Worm (Caenorhabditis elegans): ENCODE measurements around the gene nhr-248.

Gene nhr-248

DNA sequence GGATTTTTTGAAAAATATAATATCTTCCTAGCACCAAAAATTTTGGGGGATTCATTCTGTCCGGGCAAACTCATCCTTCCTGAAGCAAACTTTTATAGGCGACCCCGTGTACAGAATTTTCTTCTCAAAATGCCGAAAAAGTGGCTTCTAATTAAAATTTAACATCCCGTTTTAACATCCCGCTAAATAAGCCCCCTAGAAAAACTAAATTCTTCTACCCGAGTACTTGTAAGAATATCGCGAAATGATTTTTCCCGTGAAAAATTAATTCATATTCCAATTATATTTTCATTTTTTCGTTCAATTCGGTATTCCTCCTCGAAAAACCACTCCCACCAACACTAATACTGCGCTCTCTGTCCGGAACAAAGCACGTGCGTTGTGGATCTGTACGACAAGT lies 35.6 kb downstream of the nhr-248 start, which contains the start of gene T05E12.8:
Gene T05E12.8 (plus strand): TSS at position 301 of the 400 bp plus-strand sequence.
- TF ChIP-seq ceh-43 (GFP tag; optimal IDR thresholded peaks at IDR 0.05): no peak
- no peak for TF ChIP-seq lin-13 (tag; optimal IDR thresholded peaks at IDR 0.05)
- TF ChIP-seq unc-62 (GFP tag; optimal IDR thresholded peaks at IDR 0.05): no peak
- TF ChIP-seq ceh-83 (GFP tag; optimal IDR thresholded peaks at IDR 0.05): no peak
- no peak for TF ChIP-seq hlh-1 (tag; optimal IDR thresholded peaks at IDR 0.05)
- no peak for TF ChIP-seq bed-3 (GFP tag; optimal IDR thresholded peaks at IDR 0.05)
- no peak for TF ChIP-seq flh-1 (GFP tag; optimal IDR thresholded peaks at IDR 0.05)
- TF ChIP-seq nhr-12 (tag; optimal IDR thresholded peaks at IDR 0.05): no peak
- no peak for TF ChIP-seq pha-4 (tag; optimal IDR thresholded peaks at IDR 0.05)
- TF ChIP-seq snpc-4 (tag; optimal IDR thresholded peaks at IDR 0.05): no peak
- no peak for TF ChIP-seq ztf-11 (tag; optimal IDR thresholded peaks at IDR 0.05)
- TF ChIP-seq elt-3 (tag; optimal IDR thresholded peaks at IDR 0.05): no peak
- TF ChIP-seq mep-1 (tag; optimal IDR thresholded peaks at IDR 0.05): no peak
- TF ChIP-seq tbx-8 (GFP tag; optimal IDR thresholded peaks at IDR 0.05): no peak

DNA sequence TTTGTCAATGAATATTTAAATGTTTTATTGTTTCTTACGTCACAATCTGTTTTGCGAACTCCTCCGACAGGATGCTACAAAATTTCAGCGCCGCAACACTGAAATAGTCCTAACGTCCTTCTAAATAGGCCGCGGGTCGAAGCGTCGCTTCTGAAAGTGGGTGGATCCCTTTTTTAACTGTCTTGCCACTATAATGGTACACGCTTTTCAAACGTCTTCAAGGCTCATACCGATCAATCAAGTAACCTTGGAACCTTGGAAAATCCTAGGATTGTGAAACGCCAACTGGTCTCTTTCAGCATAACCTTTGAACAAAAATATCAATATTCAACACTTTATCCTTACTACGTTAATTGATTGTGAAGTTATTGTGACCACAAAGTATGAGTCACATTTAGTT lies 37.8 kb downstream of the nhr-248 start:
- TF ChIP-seq cnd-1 (tag; optimal IDR thresholded peaks at IDR 0.05) (no peak), ham-2 (GFP tag; optimal IDR thresholded peaks at IDR 0.05) (no peak), hlh-1 (tag; optimal IDR thresholded peaks at IDR 0.05) (no peak), nhr-2 (tag; optimal IDR thresholded peaks at IDR 0.05) (no peak), lin-32 (GFP tag; optimal IDR thresholded peaks at IDR 0.05) (no peak), elt-1 (tag; optimal IDR thresholded peaks at IDR 0.05; ENCODE audit: borderline replicate concordance, insufficient read depth) (no peak), snpc-4 (tag; optimal IDR thresholded peaks at IDR 0.05) (no peak), mab-5 (tag; optimal IDR thresholded peaks at IDR 0.05) (no peak)

DNA sequence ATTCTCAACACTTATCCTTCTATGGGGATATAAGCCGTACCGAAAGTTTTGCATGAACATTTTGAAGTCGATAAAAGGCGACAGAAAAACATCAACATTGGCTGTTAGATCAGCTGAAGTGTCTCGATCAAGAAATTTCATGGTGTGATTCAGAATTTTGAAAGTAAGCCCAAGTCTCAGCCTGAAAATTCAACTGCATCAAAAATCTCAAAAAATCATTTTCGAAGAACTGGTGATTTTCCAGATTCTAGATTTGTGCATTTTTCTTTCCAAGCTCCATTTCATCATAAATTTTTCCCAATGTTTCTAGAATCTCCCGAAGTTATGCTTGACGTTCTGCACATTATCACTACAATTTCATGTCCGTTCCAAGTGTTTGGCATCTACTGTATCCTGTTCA lies 39.8 kb downstream of the nhr-248 start, which contains the start of gene srh-255:
Gene srh-255 (plus strand): TSS at position 301 of the 400 bp plus-strand sequence.
- TF ChIP-seq cnd-1 (tag; optimal IDR thresholded peaks at IDR 0.05) (no peak), ceh-43 (GFP tag; optimal IDR thresholded peaks at IDR 0.05) (no peak), M03D4.4 (tag; optimal IDR thresholded peaks at IDR 0.05) (no peak), tbx-8 (GFP tag; optimal IDR thresholded peaks at IDR 0.05) (no peak), ham-2 (GFP tag; optimal IDR thresholded peaks at IDR 0.05) (no peak), mls-2 (tag; optimal IDR thresholded peaks at IDR 0.05) (no peak), unc-62 (GFP tag; optimal IDR thresholded peaks at IDR 0.05) (no peak), flh-1 (GFP tag; optimal IDR thresholded peaks at IDR 0.05) (no peak), pha-4 (tag; optimal IDR thresholded peaks at IDR 0.05) (no peak), elt-1 (tag; optimal IDR thresholded peaks at IDR 0.05; ENCODE audit: borderline replicate concordance, insufficient read depth) (no peak), mab-5 (tag; optimal IDR thresholded peaks at IDR 0.05) (no peak), ztf-11 (tag; optimal IDR thresholded peaks at IDR 0.05) (no peak), mep-1 (tag; optimal IDR thresholded peaks at IDR 0.05) (no peak), lin-13 (tag; optimal IDR thresholded peaks at IDR 0.05) (no peak), hlh-1 (tag; optimal IDR thresholded peaks at IDR 0.05) (no peak), bed-3 (GFP tag; optimal IDR thresholded peaks at IDR 0.05) (no peak), nhr-237 (tag; optimal IDR thresholded peaks at IDR 0.05) (no peak), blmp-1 (tag; optimal IDR thresholded peaks at IDR 0.05) (no peak)

DNA sequence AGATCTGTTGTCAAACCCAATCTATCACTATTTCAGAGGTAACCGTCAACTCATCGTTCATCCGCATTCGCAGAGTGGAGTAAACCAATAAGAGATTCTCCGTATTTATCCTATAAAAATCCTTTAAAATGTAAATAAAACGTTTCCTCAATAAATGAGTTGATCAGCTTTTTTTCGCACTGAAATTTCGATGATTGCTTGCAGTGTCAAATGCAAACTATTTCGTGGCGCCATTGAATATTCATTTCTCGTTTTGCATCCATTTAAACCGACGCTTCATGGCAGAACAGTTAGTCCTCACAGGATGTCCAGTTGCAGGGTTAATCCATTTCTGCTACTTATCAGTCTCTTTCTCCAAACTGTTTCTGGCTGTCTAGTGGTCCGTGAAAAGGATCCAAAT lies 42.8 kb downstream of the nhr-248 start, which contains the start of gene F28B1.9:
Gene F28B1.9 (plus strand): TSS at position 301 of the 400 bp plus-strand sequence.
- TF ChIP-seq pha-4 (tag; optimal IDR thresholded peaks at IDR 0.05) (no peak), sem-2 (GFP tag; optimal IDR thresholded peaks at IDR 0.05) (no peak), unc-39 (tag; optimal IDR thresholded peaks at IDR 0.05) (no peak), lin-13 (tag; optimal IDR thresholded peaks at IDR 0.05) (no peak), elt-1 (tag; optimal IDR thresholded peaks at IDR 0.05; ENCODE audit: borderline replicate concordance, insufficient read depth) (no peak), ces-1 (GFP tag; optimal IDR thresholded peaks at IDR 0.05) (no peak), mab-5 (tag; optimal IDR thresholded peaks at IDR 0.05) (no peak), ceh-83 (GFP tag; optimal IDR thresholded peaks at IDR 0.05) (no peak), nhr-12 (tag; optimal IDR thresholded peaks at IDR 0.05) (no peak)

DNA sequence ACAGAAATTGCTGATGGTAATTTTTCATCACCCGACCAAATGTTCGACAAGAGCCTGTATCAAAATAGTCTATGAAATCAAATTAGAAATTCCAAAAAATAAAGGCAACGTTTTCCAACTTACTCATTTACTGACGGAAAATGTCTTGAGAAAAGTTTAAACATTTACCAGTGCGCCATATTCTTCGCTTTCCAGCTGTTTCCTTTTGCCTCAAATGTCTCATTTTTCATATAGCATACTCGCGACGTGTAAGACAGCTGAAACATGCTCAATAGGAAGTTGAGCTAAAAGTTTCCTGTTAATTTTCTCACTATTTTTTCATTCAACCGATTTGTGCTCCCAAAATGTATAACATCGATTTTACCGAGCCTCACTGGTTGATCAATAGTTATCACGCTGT lies 44.4 kb downstream of the nhr-248 start, which contains the start of gene sri-66:
Gene sri-66 (plus strand): TSS at position 301 of the 400 bp plus-strand sequence.
- TF ChIP-seq cnd-1 (tag; optimal IDR thresholded peaks at IDR 0.05) (no peak), lsy-2 (tag; optimal IDR thresholded peaks at IDR 0.05) (no peak), unc-62 (GFP tag; optimal IDR thresholded peaks at IDR 0.05) (no peak), nhr-237 (tag; optimal IDR thresholded peaks at IDR 0.05) (no peak), mep-1 (tag; optimal IDR thresholded peaks at IDR 0.05) (no peak)
